Worm (Caenorhabditis elegans) whole organism, L4 larva: Measurements from ENCODE around the gene K06B4.15.

Experiments used
- R02D3.7 ChIP-seq: fragments of 150-350 bp; sonication (generic microtip); optimal IDR thresholded peaks from 3 replicates; lab custom pipeline; 2014; ENCODE audit warnings: missing biosample characterization, missing genetic modification characterization
- T26A8.4 ChIP-seq: fragments of 200-800 bp; sonication (Bioruptor generic); IDR thresholded peaks from 2 replicates; pipeline ENCODE4 v1.3.6; 2022; ENCODE audit warnings: missing genetic modification characterization, missing compliant biosample characterization
- ZK337.2 ChIP-seq: fragments of 200-800 bp; sonication (Bioruptor generic); IDR thresholded peaks from 2 replicates; pipeline ENCODE4 v1.3.6; 2022; ENCODE audit warnings: missing genetic modification reagents, missing genetic modification characterization, missing compliant biosample characterization
- ZK546.5 ChIP-seq, 2 experiments: sonication (generic microtip); optimal IDR thresholded peaks; 2 replicates each; lab custom pipeline; 2017; ENCODE audit warnings: missing biosample characterization in 2 of 2, missing genetic modification characterization in 2 of 2
- aha-1 ChIP-seq: fragments of 150-350 bp; peaks from one replicate; lab custom pipeline; 2014; ENCODE audit warnings: missing biosample characterization, missing genetic modification characterization
- aly-2 ChIP-seq: sonication (generic microtip); optimal IDR thresholded peaks from 2 replicates; lab custom pipeline; 2018; ENCODE audit warnings: missing biosample characterization, missing genetic modification characterization
- attf-4 ChIP-seq: sonication (generic microtip); optimal IDR thresholded peaks from 3 replicates; lab custom pipeline; 2017; ENCODE audit warnings: missing biosample characterization, missing genetic modification characterization
- ceh-28 ChIP-seq: fragments of 150-350 bp; optimal IDR thresholded peaks from 2 replicates; lab custom pipeline; 2014; ENCODE audit warnings: missing biosample characterization, missing genetic modification reagents, missing genetic modification characterization
- ceh-32 ChIP-seq: sonication (generic microtip); optimal IDR thresholded peaks from 2 replicates; lab custom pipeline; 2016; ENCODE audit warnings: mild to moderate bottlenecking, missing genetic modification characterization, missing compliant biosample characterization; ENCODE audit not compliant: poor library complexity
- ceh-62 ChIP-seq: sonication (generic microtip); optimal IDR thresholded peaks from 2 replicates; lab custom pipeline; 2017; ENCODE audit warnings: missing biosample characterization, missing genetic modification characterization
- ctbp-1 ChIP-seq: fragments of 200-800 bp; sonication (Bioruptor generic); IDR thresholded peaks from 2 replicates; pipeline ENCODE4 v1.3.6; 2022; ENCODE audit warnings: missing genetic modification reagents, missing genetic modification characterization, missing compliant biosample characterization
- daf-12 ChIP-seq: fragments of 150-350 bp; optimal IDR thresholded peaks from 2 replicates; lab custom pipeline; 2014; ENCODE audit warnings: missing biosample characterization, missing genetic modification reagents, missing genetic modification characterization
- daf-8 ChIP-seq: fragments of 200-800 bp; sonication (Bioruptor generic); IDR thresholded peaks from 2 replicates; pipeline ENCODE4 v1.3.6; 2022; ENCODE audit warnings: missing genetic modification characterization, missing compliant biosample characterization
- dmd-6 ChIP-seq: fragments of 200-800 bp; sonication (Bioruptor generic); IDR thresholded peaks from 2 replicates; pipeline ENCODE4 v1.3.6; 2022; ENCODE audit warnings: missing genetic modification reagents, missing genetic modification characterization, missing compliant biosample characterization
- dmd-9 ChIP-seq: fragments of 200-800 bp; sonication (Bioruptor generic); IDR thresholded peaks from 2 replicates; pipeline ENCODE4 v1.3.6; 2022; ENCODE audit warnings: missing genetic modification reagents, missing genetic modification characterization, missing compliant biosample characterization
- hif-1 ChIP-seq, 2 experiments: sonication (generic microtip); optimal IDR thresholded peaks; 2 replicates each; lab custom pipeline; 2016 to 2017; ENCODE audit warnings: missing compliant biosample characterization in 2 of 2, missing genetic modification characterization in 2 of 2, missing genetic modification reagents in 2 of 2, missing genotype in 2 of 2, mild to moderate bottlenecking in 1 of 2
- hlh-11 ChIP-seq: fragments of 200-800 bp; sonication (Bioruptor generic); optimal IDR thresholded peaks from 2 replicates; lab custom pipeline; 2018; ENCODE audit warnings: mild to moderate bottlenecking, missing genetic modification characterization, missing compliant biosample characterization
- hlh-30 ChIP-seq: sonication (generic microtip); optimal IDR thresholded peaks from 2 replicates; lab custom pipeline; 2017; ENCODE audit warnings: antibody characterized with exemption, mild to moderate bottlenecking, missing genetic modification characterization, missing compliant biosample characterization; ENCODE audit not compliant: insufficient read depth
- lin-1 ChIP-seq: fragments of 200-800 bp; sonication (Bioruptor generic); IDR thresholded peaks from 2 replicates; pipeline ENCODE4 v1.3.6; 2022; ENCODE audit warnings: missing genetic modification reagents, missing genetic modification characterization, missing compliant biosample characterization
- lin-13 ChIP-seq: fragments of 150-350 bp; optimal IDR thresholded peaks from 2 replicates; lab custom pipeline; 2014; ENCODE audit warnings: missing biosample characterization, missing genetic modification reagents, missing genetic modification characterization
- mdt-29 ChIP-seq: fragments of 200-800 bp; sonication (Bioruptor generic); IDR thresholded peaks from 2 replicates; pipeline ENCODE4 v1.3.6; 2022; ENCODE audit warnings: missing genetic modification reagents, missing genetic modification characterization, missing compliant biosample characterization
- mep-1 ChIP-seq: fragments of 150-350 bp; sonication (generic microtip); optimal IDR thresholded peaks from 3 replicates; lab custom pipeline; 2014; ENCODE audit warnings: missing biosample characterization, missing genetic modification characterization
- nhr-237 ChIP-seq: sonication (generic microtip); optimal IDR thresholded peaks from 2 replicates; lab custom pipeline; 2017; ENCODE audit warnings: missing biosample characterization, missing genetic modification characterization
- nhr-25 ChIP-seq: sonication (generic microtip); optimal IDR thresholded peaks from 2 replicates; lab custom pipeline; 2017; ENCODE audit warnings: missing genetic modification characterization, mild to moderate bottlenecking, missing compliant biosample characterization, antibody characterized with exemption, moderate library complexity, borderline replicate concordance; ENCODE audit not compliant: insufficient read depth
- pha-4 ChIP-seq, 2 experiments: fragments of 150-350 bp in 1 of 2; fragments of 200-800 bp in 1 of 2; sonication (Bioruptor generic) in 1 of 2; IDR thresholded peaks in 1 of 2; optimal IDR thresholded peaks in 1 of 2; 2 replicates each; pipeline versions ENCODE4 v1.3.6 to Lab custom; 2014 to 2022; ENCODE audit warnings: missing genetic modification characterization in 2 of 2, missing genetic modification reagents in 2 of 2, missing biosample characterization in 1 of 2, missing compliant biosample characterization in 1 of 2
- spr-1 ChIP-seq: sonication (generic microtip); optimal IDR thresholded peaks from 2 replicates; lab custom pipeline; 2016; ENCODE audit warnings: mild to moderate bottlenecking, missing genetic modification characterization, missing compliant biosample characterization
- spr-3 ChIP-seq: fragments of 200-800 bp; sonication (Bioruptor generic); optimal IDR thresholded peaks from 2 replicates; lab custom pipeline; 2018; ENCODE audit warnings: mild to moderate bottlenecking, missing genetic modification characterization, missing compliant biosample characterization
- tag-97 ChIP-seq: fragments of 200-800 bp; sonication (Bioruptor generic); IDR thresholded peaks from 2 replicates; pipeline ENCODE4 v1.3.6; 2022; ENCODE audit warnings: missing genetic modification characterization, missing compliant biosample characterization
- unc-130 ChIP-seq: sonication (generic microtip); optimal IDR thresholded peaks from 2 replicates; lab custom pipeline; 2016; ENCODE audit warnings: missing genetic modification reagents, missing genetic modification characterization, missing compliant biosample characterization
- unc-39 ChIP-seq: sonication (generic microtip); optimal IDR thresholded peaks from 2 replicates; lab custom pipeline; 2017; ENCODE audit warnings: missing biosample characterization, missing genetic modification characterization
- unc-62 ChIP-seq, 3 experiments: fragments of 150-350 bp in 1 of 3; sonication (generic microtip); optimal IDR thresholded peaks in 2 of 3; peaks in 1 of 3; 1 replicate in 1 of 3; 2 replicates in 2 of 3; lab custom pipeline; 2014 to 2017; ENCODE audit warnings: missing biosample characterization in 3 of 3, missing genetic modification characterization in 3 of 3, missing genetic modification reagents in 3 of 3, missing genotype in 1 of 3
- zfp-2 ChIP-seq: sonication (generic microtip); optimal IDR thresholded peaks from 2 replicates; lab custom pipeline; 2016; ENCODE audit warnings: mild to moderate bottlenecking, missing genetic modification characterization, missing compliant biosample characterization

The K06B4.15 gene

ce11 chrV:15685599-15685998, 15.4 kb downstream of the K06B4.15 start, which contains the start of gene nhr-196:
Gene nhr-196, plus strand, starts transcription at chrV:15685716.
- TF ChIP-seq ceh-62 (no peak), dmd-9 (GFP tag; lab: Robert Waterston, UW) (no peak)

DNA sequence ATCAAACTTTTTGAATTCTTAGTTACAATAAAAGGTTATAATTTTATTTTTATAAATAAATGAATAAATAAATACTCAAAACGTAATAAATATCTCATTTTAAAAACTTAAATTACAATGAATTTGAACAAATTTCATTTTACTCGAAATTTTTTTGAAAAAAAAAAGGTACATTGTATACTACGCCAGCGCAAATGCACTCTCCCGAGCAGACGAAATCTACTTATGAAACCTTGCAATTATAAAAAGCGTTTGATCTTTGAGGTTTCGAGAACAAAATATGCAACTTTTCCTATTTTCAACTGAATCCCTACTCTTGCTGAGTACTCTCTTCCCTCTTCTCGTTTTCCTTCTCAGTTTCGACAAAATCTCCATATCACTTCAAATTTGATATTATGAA, 17.4 kb downstream of the K06B4.15 start, which contains the start of gene nhr-197:
Gene nhr-197 (plus strand): TSS at position 301 of the 400 bp plus-strand sequence.
- TF ChIP-seq R02D3.7 (no peak), unc-62 (GFP tag; optimal IDR thresholded peaks at IDR 0.05 in 1 of 2; lab: Kevin White, UChicago) (peak in 1 of 2 experiments; percentile 57), unc-62 (tag; optimal IDR thresholded peaks at IDR 0.05; lab: Kevin White, UChicago) (no peak), pha-4 (GFP tag; IDR thresholded peaks at IDR 0.05; lab: Robert Waterston, UW) (no peak), pha-4 (tag; optimal IDR thresholded peaks at IDR 0.05; lab: Kevin White, UChicago) (no peak), attf-4 (tag; lab: Kevin White, UChicago) (no peak), tag-97 (GFP tag; lab: Robert Waterston, UW) (no peak), aha-1 (no peak), daf-12 (tag; lab: Kevin White, UChicago) (no peak), hlh-30 (tag; lab: Kevin White, UChicago) (no peak)

DNA sequence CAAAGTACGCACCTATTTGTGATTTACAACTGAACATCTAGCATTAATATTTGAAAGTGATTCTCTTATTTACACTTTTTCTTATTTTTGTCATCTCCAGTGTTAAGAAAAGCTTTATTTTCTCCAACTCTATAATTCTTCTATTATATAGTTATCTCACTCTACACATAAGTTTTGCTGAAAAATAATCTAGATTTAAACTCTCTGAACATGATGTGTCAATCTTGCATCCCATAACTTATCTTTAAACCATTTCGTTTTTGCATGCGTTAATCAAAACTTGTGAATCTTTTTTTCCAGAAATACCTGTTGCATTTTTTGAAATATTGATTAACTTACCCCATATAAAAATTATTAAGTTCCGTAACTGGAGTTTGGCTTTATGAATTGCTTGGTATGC, 19.7 kb downstream of the K06B4.15 start, which contains the start of gene nhr-268:
Gene nhr-268 (plus strand): TSS at position 301 of the 400 bp plus-strand sequence.
- no peak for TF ChIP-seq unc-39 (tag; lab: Kevin White, UChicago)
- TF ChIP-seq ceh-32 (tag; lab: Kevin White, UChicago): no peak
- TF ChIP-seq hlh-11: no peak
- TF ChIP-seq unc-62 (GFP tag; optimal IDR thresholded peaks at IDR 0.05 in 1 of 2; lab: Kevin White, UChicago): no peak
- no peak for TF ChIP-seq unc-62 (tag; optimal IDR thresholded peaks at IDR 0.05; lab: Kevin White, UChicago)
- no peak for TF ChIP-seq ZK337.2 (GFP tag; lab: Robert Waterston, UW)
- no peak for TF ChIP-seq spr-1
- no peak for TF ChIP-seq nhr-237
- TF ChIP-seq lin-1 (GFP tag; lab: Robert Waterston, UW): no peak
- no peak for TF ChIP-seq zfp-2 (tag; lab: Kevin White, UChicago)
- TF ChIP-seq spr-3 (GFP tag; lab: Kevin White, UChicago): no peak

DNA sequence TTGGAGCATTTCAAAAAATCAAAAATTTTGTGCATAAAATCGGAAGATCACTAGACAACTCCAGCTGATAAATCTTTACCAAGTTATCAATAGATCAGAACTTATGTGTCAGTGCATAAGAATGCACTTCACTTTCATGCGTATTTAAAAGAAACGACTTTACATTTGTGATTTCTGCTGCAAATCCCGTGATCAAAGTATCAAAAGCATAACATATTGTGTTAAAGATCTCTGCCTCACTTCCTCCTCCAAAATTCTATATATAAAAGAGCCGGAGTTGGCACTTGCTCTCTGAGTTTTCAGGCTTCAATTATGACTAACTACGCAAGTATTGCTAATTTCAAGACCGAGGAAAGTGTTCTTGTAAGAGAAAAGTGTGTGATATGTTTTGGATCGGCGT, 23.4 kb downstream of the K06B4.15 start, which contains the start of gene nhr-198:
Gene nhr-198 (plus strand): TSS at position 313 of the 400 bp plus-strand sequence.
- TF ChIP-seq attf-4 (tag; lab: Kevin White, UChicago) (no peak), lin-1 (GFP tag; lab: Robert Waterston, UW) (no peak), aly-2 (tag; lab: Kevin White, UChicago) (no peak), ctbp-1 (no peak), ceh-28 (tag; lab: Kevin White, UChicago) (no peak), mep-1 (no peak), dmd-6 (GFP tag; lab: Robert Waterston, UW) (no peak), daf-8 (GFP tag; lab: Robert Waterston, UW) (no peak), lin-13 (GFP tag; lab: Kevin White, UChicago) (no peak), ZK546.5 (tag; optimal IDR thresholded peaks at IDR 0.05; lab: Kevin White, UChicago) (no peak), pha-4 (GFP tag; IDR thresholded peaks at IDR 0.05; lab: Robert Waterston, UW) (no peak), pha-4 (tag; optimal IDR thresholded peaks at IDR 0.05; lab: Kevin White, UChicago) (no peak), hif-1 (tag; optimal IDR thresholded peaks at IDR 0.05; lab: Kevin White, UChicago) (no peak), ceh-62 (no peak), hlh-11 (no peak), ZK337.2 (GFP tag; lab: Robert Waterston, UW) (no peak), unc-130 (GFP tag; lab: Kevin White, UChicago) (no peak), mdt-29 (GFP tag; lab: Robert Waterston, UW) (no peak), T26A8.4 (GFP tag; lab: Robert Waterston, UW) (no peak), nhr-25 (tag; lab: Kevin White, UChicago) (no peak)
